Worm (Caenorhabditis elegans) whole organism, young adult: Measurements from ENCODE around the gene nhl-1.

Experiments used
- B0261.1 ChIP-seq: sonication (generic microtip); optimal IDR thresholded peaks from 2 replicates; lab custom pipeline; 2016; ENCODE audit warnings: mild to moderate bottlenecking, missing genetic modification characterization, moderate library complexity, missing compliant biosample characterization
- C17E4.6 ChIP-seq: fragments of 200-800 bp; sonication (Bioruptor generic); IDR thresholded peaks from 2 replicates; pipeline ENCODE4 v1.3.6; 2022; ENCODE audit warnings: missing genetic modification reagents, missing genetic modification characterization, missing compliant biosample characterization
- D2030.7 ChIP-seq: fragments of 200-800 bp; sonication (Bioruptor generic); IDR thresholded peaks from 2 replicates; pipeline ENCODE4 v1.3.6; 2022; ENCODE audit warnings: missing genetic modification reagents, missing genetic modification characterization, missing compliant biosample characterization
- F22D6.2 ChIP-seq: sonication (generic microtip); optimal IDR thresholded peaks from 2 replicates; lab custom pipeline; 2016; ENCODE audit warnings: mild to moderate bottlenecking, missing genetic modification characterization, missing compliant biosample characterization
- F37B4.10 ChIP-seq: fragments of 200-800 bp; sonication (Bioruptor generic); IDR thresholded peaks from 2 replicates; pipeline ENCODE4 v1.3.6; 2022; ENCODE audit warnings: missing genetic modification characterization, missing compliant biosample characterization
- F55B11.4 ChIP-seq: sonication (generic microtip); optimal IDR thresholded peaks from 2 replicates; lab custom pipeline; 2016; ENCODE audit warnings: missing compliant biosample characterization, missing genetic modification characterization, borderline replicate concordance; ENCODE audit not compliant: insufficient read depth
- Y56A3A.18 ChIP-seq: fragments of 200-800 bp; sonication (Bioruptor generic); IDR thresholded peaks from 2 replicates; pipeline ENCODE4 v1.3.6; 2022; ENCODE audit warnings: missing genetic modification reagents, missing genetic modification characterization, missing compliant biosample characterization
- Y95B8A.8 ChIP-seq: fragments of 200-800 bp; sonication (Bioruptor generic); IDR thresholded peaks from 2 replicates; pipeline ENCODE4 v1.3.6; 2022; ENCODE audit warnings: missing genetic modification reagents, missing genetic modification characterization, missing compliant biosample characterization
- ZK185.1 ChIP-seq: sonication (generic microtip); optimal IDR thresholded peaks from 2 replicates; lab custom pipeline; 2016; ENCODE audit warnings: mild to moderate bottlenecking, missing genetic modification characterization, missing compliant biosample characterization; ENCODE audit not compliant: poor library complexity, severe bottlenecking
- akir-1 ChIP-seq: fragments of 200-800 bp; sonication (Bioruptor generic); optimal IDR thresholded peaks from 2 replicates; lab custom pipeline; 2018; ENCODE audit warnings: mild to moderate bottlenecking, missing genetic modification characterization, moderate library complexity, missing compliant biosample characterization
- athp-1 ChIP-seq: sonication (generic microtip); optimal IDR thresholded peaks from 2 replicates; lab custom pipeline; 2017; ENCODE audit warnings: mild to moderate bottlenecking, missing genetic modification characterization, missing compliant biosample characterization
- attf-3 ChIP-seq: fragments of 200-800 bp; sonication (Bioruptor generic); conservative IDR thresholded peaks from 2 replicates; pipeline ENCODE4 v1.3.6; 2022; ENCODE audit warnings: missing genetic modification reagents, missing genetic modification characterization, missing compliant biosample characterization
- attf-5 ChIP-seq: fragments of 200-800 bp; sonication (Bioruptor generic); optimal IDR thresholded peaks from 2 replicates; lab custom pipeline; 2018; ENCODE audit warnings: mild to moderate bottlenecking, missing genetic modification characterization, missing compliant biosample characterization
- bed-2 ChIP-seq: fragments of 200-800 bp; sonication (Bioruptor generic); IDR thresholded peaks from 2 replicates; pipeline ENCODE4 v1.3.6; 2022; ENCODE audit warnings: missing genetic modification reagents, missing genetic modification characterization, missing compliant biosample characterization
- ceh-40 ChIP-seq: fragments of 200-800 bp; sonication (Bioruptor generic); IDR thresholded peaks from 2 replicates; pipeline ENCODE4 v1.3.6; 2022; ENCODE audit warnings: missing genetic modification characterization, missing compliant biosample characterization
- ceh-91 ChIP-seq: fragments of 200-800 bp; sonication (Bioruptor generic); IDR thresholded peaks from 2 replicates; pipeline ENCODE4 v1.3.6; 2022; ENCODE audit warnings: missing genetic modification reagents, missing genetic modification characterization, missing compliant biosample characterization
- die-1 ChIP-seq: sonication (generic microtip); optimal IDR thresholded peaks from 2 replicates; lab custom pipeline; 2016; ENCODE audit warnings: missing genotype, mild to moderate bottlenecking, missing genetic modification characterization, missing compliant biosample characterization
- dpff-1 ChIP-seq: sonication (generic microtip); optimal IDR thresholded peaks from 2 replicates; lab custom pipeline; 2017; ENCODE audit warnings: mild to moderate bottlenecking, missing genetic modification characterization, missing compliant biosample characterization
- egl-18 ChIP-seq: fragments of 200-800 bp; sonication (Bioruptor generic); IDR thresholded peaks from 2 replicates; pipeline ENCODE4 v1.3.6; 2022; ENCODE audit warnings: missing genetic modification reagents, missing genetic modification characterization, missing compliant biosample characterization
- ets-4 ChIP-seq: fragments of 200-800 bp; sonication (Bioruptor generic); optimal IDR thresholded peaks from 2 replicates; lab custom pipeline; 2018; ENCODE audit warnings: mild to moderate bottlenecking, missing genetic modification characterization, missing compliant biosample characterization
- him-1 ChIP-seq: sonication (generic microtip); optimal IDR thresholded peaks from 2 replicates; lab custom pipeline; 2016; ENCODE audit warnings: missing genotype, missing genetic modification reagents, missing genetic modification characterization, missing compliant biosample characterization
- let-526 ChIP-seq: fragments of 200-800 bp; sonication (Bioruptor generic); IDR thresholded peaks from 2 replicates; pipeline ENCODE4 v1.3.6; 2022; ENCODE audit warnings: missing genetic modification reagents, missing genetic modification characterization, missing compliant biosample characterization
- lin-40 ChIP-seq: sonication (generic microtip); optimal IDR thresholded peaks from 2 replicates; lab custom pipeline; 2016; ENCODE audit warnings: missing genetic modification characterization, mild to moderate bottlenecking, missing compliant biosample characterization, missing genotype, missing genetic modification reagents
- lir-1 ChIP-seq: fragments of 200-800 bp; sonication (Bioruptor generic); conservative IDR thresholded peaks from 2 replicates; pipeline ENCODE4 v1.3.6; 2022; ENCODE audit warnings: missing genetic modification reagents, missing genetic modification characterization, missing compliant biosample characterization
- lsl-1 ChIP-seq: fragments of 200-800 bp; sonication (Bioruptor generic); optimal IDR thresholded peaks from 2 replicates; lab custom pipeline; 2018; ENCODE audit warnings: mild to moderate bottlenecking, missing genetic modification characterization, moderate library complexity, missing compliant biosample characterization
- lsy-27 ChIP-seq: sonication (generic microtip); optimal IDR thresholded peaks from 2 replicates; lab custom pipeline; 2017; ENCODE audit warnings: missing genetic modification characterization, mild to moderate bottlenecking, missing compliant biosample characterization, antibody characterized with exemption, missing genotype, borderline replicate concordance; ENCODE audit not compliant: insufficient read depth
- madf-10 ChIP-seq: sonication (generic microtip); optimal IDR thresholded peaks from 2 replicates; lab custom pipeline; 2016; ENCODE audit warnings: mild to moderate bottlenecking, missing genetic modification characterization, missing compliant biosample characterization
- madf-3 ChIP-seq: fragments of 200-800 bp; sonication (Bioruptor generic); IDR thresholded peaks from 2 replicates; pipeline ENCODE4 v1.3.6; 2022; ENCODE audit warnings: missing genetic modification reagents, missing genetic modification characterization, missing compliant biosample characterization
- mel-28 ChIP-seq: sonication (generic microtip); optimal IDR thresholded peaks from 2 replicates; lab custom pipeline; 2016; ENCODE audit warnings: borderline replicate concordance, mild to moderate bottlenecking, missing genetic modification characterization, missing compliant biosample characterization
- nhr-179 ChIP-seq: sonication (generic microtip); optimal IDR thresholded peaks from 2 replicates; lab custom pipeline; 2016; ENCODE audit warnings: mild to moderate bottlenecking, missing genetic modification characterization, missing compliant biosample characterization
- nhr-27 ChIP-seq: fragments of 200-800 bp; sonication (Bioruptor generic); optimal IDR thresholded peaks from 2 replicates; lab custom pipeline; 2018; ENCODE audit warnings: mild to moderate bottlenecking, missing genetic modification characterization, moderate library complexity, missing compliant biosample characterization
- nhr-80 ChIP-seq: sonication (generic microtip); optimal IDR thresholded peaks from 2 replicates; lab custom pipeline; 2016; ENCODE audit warnings: missing genetic modification characterization, missing compliant biosample characterization
- nhr-90 ChIP-seq: sonication (generic microtip); optimal IDR thresholded peaks from 2 replicates; lab custom pipeline; 2016; ENCODE audit warnings: missing genotype, mild to moderate bottlenecking, missing genetic modification characterization, missing compliant biosample characterization
- pbrm-1 ChIP-seq: fragments of 200-800 bp; sonication (Bioruptor generic); IDR thresholded peaks from 2 replicates; pipeline ENCODE4 v1.3.6; 2022; ENCODE audit warnings: missing genetic modification reagents, missing genetic modification characterization, missing compliant biosample characterization
- rcor-1 ChIP-seq: fragments of 200-800 bp; sonication (Bioruptor generic); IDR thresholded peaks from 2 replicates; pipeline ENCODE4 v1.3.6; 2022; ENCODE audit warnings: missing genetic modification reagents, missing genetic modification characterization, missing compliant biosample characterization
- rpc-1 ChIP-seq, 2 experiments: fragments of 150-350 bp in 1 of 2; sonication (generic microtip) in 1 of 2; optimal IDR thresholded peaks; 2 replicates each; lab custom pipeline; 2014 to 2018; ENCODE audit warnings: missing biosample characterization in 1 of 2, missing genetic modification characterization in 1 of 2, missing genetic modification reagents in 1 of 2, missing genotype in 1 of 2
- sdz-38 ChIP-seq: sonication (generic microtip); optimal IDR thresholded peaks from 2 replicates; lab custom pipeline; 2016; ENCODE audit warnings: missing genotype, missing genetic modification characterization, missing compliant biosample characterization
- sea-2 ChIP-seq: fragments of 200-800 bp; sonication (Bioruptor generic); IDR thresholded peaks from 2 replicates; pipeline ENCODE4 v1.3.6; 2022; ENCODE audit warnings: missing genetic modification characterization, missing compliant biosample characterization
- snpc-3.4 ChIP-seq: sonication (generic microtip); optimal IDR thresholded peaks from 2 replicates; lab custom pipeline; 2017; ENCODE audit warnings: missing genetic modification characterization, mild to moderate bottlenecking, missing compliant biosample characterization, antibody characterized with exemption, moderate library complexity, missing genotype, missing genetic modification reagents
- somi-1 ChIP-seq: fragments of 200-800 bp; sonication (Bioruptor generic); optimal IDR thresholded peaks from 2 replicates; lab custom pipeline; 2018; ENCODE audit warnings: mild to moderate bottlenecking, missing genetic modification characterization, missing compliant biosample characterization
- tbp1 ChIP-seq: fragments of 200-800 bp; sonication (Bioruptor generic); optimal IDR thresholded peaks from 2 replicates; lab custom pipeline; 2018; ENCODE audit warnings: mild to moderate bottlenecking, missing genetic modification characterization, missing compliant biosample characterization
- unc-130 ChIP-seq: sonication (generic microtip); optimal IDR thresholded peaks from 2 replicates; lab custom pipeline; 2016; ENCODE audit warnings: missing genetic modification reagents, missing genetic modification characterization, missing compliant biosample characterization
- unc-62 ChIP-seq: fragments of 150-350 bp; optimal IDR thresholded peaks from 2 replicates; lab custom pipeline; 2014; ENCODE audit warnings: missing biosample characterization, missing genetic modification reagents, missing genetic modification characterization
- zfh-2 ChIP-seq: fragments of 200-800 bp; sonication (Bioruptor generic); conservative IDR thresholded peaks from 2 replicates; pipeline ENCODE4 v1.3.6; 2022; ENCODE audit warnings: missing genetic modification reagents, missing genetic modification characterization, missing compliant biosample characterization
- ztf-18 ChIP-seq: sonication (generic microtip); optimal IDR thresholded peaks from 2 replicates; lab custom pipeline; 2016; ENCODE audit warnings: missing genotype, mild to moderate bottlenecking, missing genetic modification characterization, missing compliant biosample characterization
- ztf-28 ChIP-seq: fragments of 200-800 bp; sonication (Bioruptor generic); IDR thresholded peaks from 2 replicates; pipeline ENCODE4 v1.3.6; 2022; ENCODE audit warnings: missing genetic modification reagents, missing genetic modification characterization, missing compliant biosample characterization
- ztf-6 ChIP-seq: fragments of 200-800 bp; sonication (Bioruptor generic); IDR thresholded peaks from 2 replicates; pipeline ENCODE4 v1.3.6; 2022; ENCODE audit warnings: missing genetic modification reagents, missing genetic modification characterization, missing compliant biosample characterization

nhl-1 gene

ce11 chrIII:9173239-9173638, 19.5 kb upstream of the nhl-1 start:
- no peak for TF ChIP-seq ets-4 (GFP tag; lab: Kevin White, UChicago)
- no peak for TF ChIP-seq nhr-179
- no peak for TF ChIP-seq dpff-1
- no peak for TF ChIP-seq ZK185.1 (tag; lab: Kevin White, UChicago)
- TF ChIP-seq lsy-27 (tag; lab: Kevin White, UChicago) = no peak
- no peak for TF ChIP-seq egl-18 (GFP tag; lab: Robert Waterston, UW)
- TF ChIP-seq Y95B8A.8 = no peak
- no peak for TF ChIP-seq madf-3
- no peak for TF ChIP-seq snpc-3.4 (tag; lab: Kevin White, UChicago)
- no peak for TF ChIP-seq nhr-27

- no peak for TF ChIP-seq ztf-6 (GFP tag; lab: Robert Waterston, UW)
- TF ChIP-seq zfh-2 (GFP tag; lab: Robert Waterston, UW) = no peak
- TF ChIP-seq ceh-40 (GFP tag; lab: Robert Waterston, UW) = no peak
- no peak for TF ChIP-seq F37B4.10 (GFP tag; lab: Robert Waterston, UW)
- TF ChIP-seq F22D6.2 = no peak
- TF ChIP-seq attf-3 = no peak
- TF ChIP-seq nhr-80 (tag; lab: Kevin White, UChicago) = no peak
- TF ChIP-seq ets-4 (GFP tag; lab: Kevin White, UChicago) = no peak
- no peak for TF ChIP-seq ztf-28
- TF ChIP-seq him-1 = no peak
- no peak for TF ChIP-seq F55B11.4
- TF ChIP-seq let-526 (GFP tag; lab: Robert Waterston, UW) = no peak
- TF ChIP-seq sdz-38 (tag; lab: Kevin White, UChicago) = no peak
- no peak for TF ChIP-seq pbrm-1 (GFP tag; lab: Robert Waterston, UW)
- TF ChIP-seq sea-2 = no peak
- no peak for TF ChIP-seq unc-130 (GFP tag; lab: Kevin White, UChicago)
- no peak for TF ChIP-seq rpc-1 (optimal IDR thresholded peaks at IDR 0.05; lab: Kevin White, UChicago)
- TF ChIP-seq rpc-1 (tag; optimal IDR thresholded peaks at IDR 0.05; lab: Kevin White, UChicago) = no peak
- TF ChIP-seq somi-1 = no peak
Observed at ce11 chrIII:9172702-9173101, 19.0 kb upstream of the nhl-1 start, which contains the start of gene ina-1. ina-1 (minus strand) TSS chrIII:9172802.

- TF ChIP-seq rcor-1 (GFP tag; lab: Robert Waterston, UW) (no peak), akir-1 (no peak), die-1 (tag; lab: Kevin White, UChicago) (no peak), unc-62 (GFP tag; lab: Kevin White, UChicago) (no peak), Y95B8A.8 (no peak), B0261.1 (no peak), D2030.7 (GFP tag; lab: Robert Waterston, UW) (no peak)
Observed at ce11 chrIII:9162634-9163118, 9.0 kb upstream of the nhl-1 start, which contains the start of gene dgk-3. dgk-3 (plus strand) TSS chrIII:9163068.

ce11 chrIII:9161553-9161952, 7.8 kb upstream of the nhl-1 start, which contains the start of gene ptr-9:
ptr-9 (minus strand) TSS chrIII:9161653.
- no peak for TF ChIP-seq ztf-18
- no peak for TF ChIP-seq Y56A3A.18 (GFP tag; lab: Robert Waterston, UW)
- no peak for TF ChIP-seq attf-5 (GFP tag; lab: Kevin White, UChicago)
- no peak for TF ChIP-seq lin-40 (tag; lab: Kevin White, UChicago)
- no peak for TF ChIP-seq ceh-91 (GFP tag; lab: Robert Waterston, UW)
- TF ChIP-seq lir-1 = no peak
- TF ChIP-seq athp-1 (tag; lab: Kevin White, UChicago) = no peak
- TF ChIP-seq madf-10 (tag; lab: Kevin White, UChicago) = no peak
- no peak for TF ChIP-seq nhr-90 (tag; lab: Kevin White, UChicago)
- TF ChIP-seq tbp1 (GFP tag; lab: Kevin White, UChicago) = no peak
- no peak for TF ChIP-seq C17E4.6 (GFP tag; lab: Robert Waterston, UW)
- TF ChIP-seq bed-2 (GFP tag; lab: Robert Waterston, UW) = no peak
- no peak for TF ChIP-seq let-526 (GFP tag; lab: Robert Waterston, UW)
- no peak for TF ChIP-seq mel-28 (tag; lab: Kevin White, UChicago)
- TF ChIP-seq lsl-1 (GFP tag; lab: Kevin White, UChicago) = no peak
